Worm (Caenorhabditis elegans) whole organism, L4 larva: Measurements from ENCODE around the gene sec-6.

Experiments
- F26F4.8 ChIP-seq: fragments of 200-800 bp; sonication (Bioruptor generic); conservative IDR thresholded peaks from 2 replicates; pipeline ENCODE4 v1.3.6; 2022; ENCODE audit warnings: missing genetic modification characterization, missing compliant biosample characterization
- F44E2.7 ChIP-seq: fragments of 200-800 bp; sonication (Bioruptor generic); IDR thresholded peaks from 2 replicates; pipeline ENCODE4 v2.1.2; 2022; ENCODE audit warnings: missing genetic modification characterization, missing compliant biosample characterization
- T20F7.1 ChIP-seq: fragments of 200-800 bp; sonication (Bioruptor generic); optimal IDR thresholded peaks from 2 replicates; lab custom pipeline; 2018; ENCODE audit warnings: mild to moderate bottlenecking, missing genetic modification characterization, missing compliant biosample characterization
- T26A8.4 ChIP-seq: fragments of 200-800 bp; sonication (Bioruptor generic); IDR thresholded peaks from 2 replicates; pipeline ENCODE4 v1.3.6; 2022; ENCODE audit warnings: missing genetic modification characterization, missing compliant biosample characterization
- Y105C5A.15 ChIP-seq: fragments of 200-800 bp; sonication (Bioruptor generic); IDR thresholded peaks from 2 replicates; pipeline ENCODE4 v1.3.6; 2022; ENCODE audit warnings: missing genetic modification characterization, missing compliant biosample characterization
- Y5F2A.4 ChIP-seq: fragments of 200-800 bp; sonication (Bioruptor generic); optimal IDR thresholded peaks from 2 replicates; lab custom pipeline; 2018; ENCODE audit warnings: mild to moderate bottlenecking, missing genetic modification characterization, missing compliant biosample characterization
- Y75B8A.6 ChIP-seq: fragments of 200-800 bp; sonication (Bioruptor generic); IDR thresholded peaks from 2 replicates; pipeline ENCODE4 v1.3.6; 2022; ENCODE audit warnings: missing genetic modification reagents, missing genetic modification characterization, missing compliant biosample characterization
- ZK546.5 ChIP-seq, 2 experiments: sonication (generic microtip); optimal IDR thresholded peaks; 2 replicates each; lab custom pipeline; 2017; ENCODE audit warnings: missing biosample characterization in 2 of 2, missing genetic modification characterization in 2 of 2
- attf-4 ChIP-seq: sonication (generic microtip); optimal IDR thresholded peaks from 3 replicates; lab custom pipeline; 2017; ENCODE audit warnings: missing biosample characterization, missing genetic modification characterization
- ceh-20 ChIP-seq: fragments of 200-800 bp; sonication (Bioruptor generic); IDR thresholded peaks from 2 replicates; pipeline ENCODE4 v1.3.6; 2022; ENCODE audit warnings: missing genetic modification reagents, missing genetic modification characterization, missing compliant biosample characterization
- ceh-32 ChIP-seq: sonication (generic microtip); optimal IDR thresholded peaks from 2 replicates; lab custom pipeline; 2016; ENCODE audit warnings: mild to moderate bottlenecking, missing genetic modification characterization, missing compliant biosample characterization; ENCODE audit not compliant: poor library complexity
- ces-1 ChIP-seq: fragments of 150-350 bp; sonication (generic microtip); optimal IDR thresholded peaks from 4 replicates; lab custom pipeline; 2014; ENCODE audit warnings: missing biosample characterization, missing genetic modification reagents, missing genetic modification characterization
- daf-12 ChIP-seq: fragments of 150-350 bp; optimal IDR thresholded peaks from 2 replicates; lab custom pipeline; 2014; ENCODE audit warnings: missing biosample characterization, missing genetic modification reagents, missing genetic modification characterization
- daf-16 ChIP-seq, 3 experiments: sonication (generic microtip); optimal IDR thresholded peaks; 2 replicates each; lab custom pipeline; 2016 to 2017; ENCODE audit warnings: missing genetic modification characterization in 3 of 3, missing genetic modification reagents in 3 of 3, mild to moderate bottlenecking in 2 of 3, missing compliant biosample characterization in 2 of 3, missing biosample characterization in 1 of 3, moderate library complexity in 1 of 3
- daf-19 ChIP-seq: fragments of 200-800 bp; sonication (Bioruptor generic); conservative IDR thresholded peaks from 2 replicates; pipeline ENCODE4 v1.3.6; 2022; ENCODE audit warnings: missing genetic modification characterization, missing compliant biosample characterization
- daf-8 ChIP-seq: fragments of 200-800 bp; sonication (Bioruptor generic); IDR thresholded peaks from 2 replicates; pipeline ENCODE4 v1.3.6; 2022; ENCODE audit warnings: missing genetic modification characterization, missing compliant biosample characterization
- dmd-8 ChIP-seq: fragments of 200-800 bp; sonication (Bioruptor generic); IDR thresholded peaks from 2 replicates; pipeline ENCODE4 v1.3.6; 2022; ENCODE audit warnings: missing genetic modification characterization, missing compliant biosample characterization
- duxl-1 ChIP-seq: sonication (generic microtip); optimal IDR thresholded peaks from 2 replicates; lab custom pipeline; 2016; ENCODE audit warnings: mild to moderate bottlenecking, missing genetic modification characterization, moderate library complexity, missing compliant biosample characterization; ENCODE audit not compliant: poor library complexity
- dve-1 ChIP-seq: sonication (generic microtip); optimal IDR thresholded peaks from 2 replicates; lab custom pipeline; 2017; ENCODE audit warnings: antibody characterized with exemption, mild to moderate bottlenecking, missing genetic modification characterization, missing compliant biosample characterization; ENCODE audit not compliant: insufficient read depth
- egl-43 ChIP-seq: fragments of 200-800 bp; sonication (Bioruptor generic); IDR thresholded peaks from 2 replicates; pipeline ENCODE4 v1.3.6; 2022; ENCODE audit warnings: missing genetic modification reagents, missing genetic modification characterization, missing compliant biosample characterization
- fkh-10 ChIP-seq: fragments of 150-350 bp; optimal IDR thresholded peaks from 2 replicates; lab custom pipeline; 2014; ENCODE audit warnings: missing biosample characterization, missing genetic modification reagents, missing genetic modification characterization
- gei-8 ChIP-seq: fragments of 200-800 bp; sonication (Bioruptor generic); optimal IDR thresholded peaks from 2 replicates; lab custom pipeline; 2018; ENCODE audit warnings: mild to moderate bottlenecking, missing genetic modification characterization, missing compliant biosample characterization
- hif-1 ChIP-seq, 2 experiments: sonication (generic microtip); optimal IDR thresholded peaks; 2 replicates each; lab custom pipeline; 2016 to 2017; ENCODE audit warnings: missing compliant biosample characterization in 2 of 2, missing genetic modification characterization in 2 of 2, missing genetic modification reagents in 2 of 2, missing genotype in 2 of 2, mild to moderate bottlenecking in 1 of 2
- lim-7 ChIP-seq: fragments of 200-800 bp; sonication (Bioruptor generic); IDR thresholded peaks from 2 replicates; pipeline ENCODE4 v1.3.6; 2022; ENCODE audit warnings: missing genetic modification characterization, missing compliant biosample characterization
- lin-1 ChIP-seq: fragments of 200-800 bp; sonication (Bioruptor generic); IDR thresholded peaks from 2 replicates; pipeline ENCODE4 v1.3.6; 2022; ENCODE audit warnings: missing genetic modification reagents, missing genetic modification characterization, missing compliant biosample characterization
- lin-29 ChIP-seq: fragments of 200-800 bp; sonication (Bioruptor generic); IDR thresholded peaks from 2 replicates; pipeline ENCODE4 v1.3.6; 2022; ENCODE audit warnings: missing genetic modification reagents, missing genetic modification characterization, missing compliant biosample characterization
- lin-38 ChIP-seq: fragments of 200-800 bp; sonication (Bioruptor generic); IDR thresholded peaks from 2 replicates; pipeline ENCODE4 v1.3.6; 2022; ENCODE audit warnings: missing genetic modification reagents, missing genetic modification characterization, missing compliant biosample characterization
- lin-39 ChIP-seq: fragments of 150-350 bp; optimal IDR thresholded peaks from 2 replicates; lab custom pipeline; 2014; ENCODE audit warnings: missing biosample characterization, missing genetic modification reagents, missing genetic modification characterization
- madf-5 ChIP-seq, 2 experiments: fragments of 200-800 bp; sonication (Bioruptor generic); IDR thresholded peaks; 2 replicates each; pipeline ENCODE4 v1.3.6; 2022; ENCODE audit warnings: missing compliant biosample characterization in 2 of 2, missing genetic modification characterization in 2 of 2
- madf-9 ChIP-seq: fragments of 200-800 bp; sonication (Bioruptor generic); conservative IDR thresholded peaks from 2 replicates; pipeline ENCODE4 v1.3.6; 2022; ENCODE audit warnings: missing genetic modification reagents, missing genetic modification characterization, missing compliant biosample characterization
- mdt-29 ChIP-seq: fragments of 200-800 bp; sonication (Bioruptor generic); IDR thresholded peaks from 2 replicates; pipeline ENCODE4 v1.3.6; 2022; ENCODE audit warnings: missing genetic modification reagents, missing genetic modification characterization, missing compliant biosample characterization
- mes-2 ChIP-seq: sonication (generic microtip); optimal IDR thresholded peaks from 2 replicates; lab custom pipeline; 2016; ENCODE audit warnings: missing genotype, mild to moderate bottlenecking, missing genetic modification characterization, missing compliant biosample characterization; ENCODE audit not compliant: poor library complexity, severe bottlenecking
- mxl-3 ChIP-seq: fragments of 200-800 bp; sonication (Bioruptor generic); optimal IDR thresholded peaks from 2 replicates; lab custom pipeline; 2018; ENCODE audit warnings: mild to moderate bottlenecking, missing genetic modification characterization, missing compliant biosample characterization
- nhr-11 ChIP-seq: fragments of 150-350 bp; optimal IDR thresholded peaks from 2 replicates; lab custom pipeline; 2014; ENCODE audit warnings: missing biosample characterization, missing genetic modification characterization
- nhr-28 ChIP-seq: fragments of 150-350 bp; optimal IDR thresholded peaks from 2 replicates; lab custom pipeline; 2014; ENCODE audit warnings: missing biosample characterization, missing genetic modification characterization
- nhr-6 ChIP-seq: fragments of 150-350 bp; optimal IDR thresholded peaks from 2 replicates; lab custom pipeline; 2014; ENCODE audit warnings: missing biosample characterization, missing genetic modification characterization
- nhr-77 ChIP-seq: fragments of 150-350 bp; optimal IDR thresholded peaks from 2 replicates; lab custom pipeline; 2014; ENCODE audit warnings: missing biosample characterization, missing genetic modification characterization
- php-3 ChIP-seq: fragments of 200-800 bp; sonication (Bioruptor generic); IDR thresholded peaks from 2 replicates; pipeline ENCODE4 v1.3.6; 2022; ENCODE audit warnings: missing genetic modification reagents, missing genetic modification characterization, missing compliant biosample characterization
- pqm-1 ChIP-seq: sonication (generic microtip); optimal IDR thresholded peaks from 2 replicates; lab custom pipeline; 2017; ENCODE audit warnings: missing biosample characterization, missing genetic modification characterization
- rbr-2 ChIP-seq: sonication (generic microtip); optimal IDR thresholded peaks from 2 replicates; lab custom pipeline; 2016; ENCODE audit warnings: missing genotype, missing genetic modification characterization, missing compliant biosample characterization
- saeg-2 ChIP-seq: fragments of 200-800 bp; sonication (Bioruptor generic); IDR thresholded peaks from 2 replicates; pipeline ENCODE4 v1.3.6; 2022; ENCODE audit warnings: missing genetic modification reagents, missing genetic modification characterization, missing compliant biosample characterization
- snpc-1.2 ChIP-seq: fragments of 200-800 bp; sonication (Bioruptor generic); IDR thresholded peaks from 2 replicates; pipeline ENCODE4 v1.3.6; 2022; ENCODE audit warnings: missing genetic modification reagents, missing genetic modification characterization, missing compliant biosample characterization
- snpc-4 ChIP-seq: fragments of 150-350 bp; optimal IDR thresholded peaks from 2 replicates; lab custom pipeline; 2014; ENCODE audit warnings: missing biosample characterization, missing genetic modification characterization
- spr-3 ChIP-seq: fragments of 200-800 bp; sonication (Bioruptor generic); optimal IDR thresholded peaks from 2 replicates; lab custom pipeline; 2018; ENCODE audit warnings: mild to moderate bottlenecking, missing genetic modification characterization, missing compliant biosample characterization
- unc-39 ChIP-seq: sonication (generic microtip); optimal IDR thresholded peaks from 2 replicates; lab custom pipeline; 2017; ENCODE audit warnings: missing biosample characterization, missing genetic modification characterization
- unc-62 ChIP-seq, 3 experiments: fragments of 150-350 bp in 1 of 3; sonication (generic microtip); optimal IDR thresholded peaks in 2 of 3; peaks in 1 of 3; 1 replicate in 1 of 3; 2 replicates in 2 of 3; lab custom pipeline; 2014 to 2017; ENCODE audit warnings: missing biosample characterization in 3 of 3, missing genetic modification characterization in 3 of 3, missing genetic modification reagents in 3 of 3, missing genotype in 1 of 3
- zag-1 ChIP-seq: fragments of 150-350 bp; optimal IDR thresholded peaks from 2 replicates; lab custom pipeline; 2014; ENCODE audit warnings: missing biosample characterization, missing genetic modification characterization
- zip-11 ChIP-seq: fragments of 200-800 bp; sonication (Bioruptor generic); IDR thresholded peaks from 2 replicates; pipeline ENCODE4 v1.3.6; 2022; ENCODE audit warnings: missing genetic modification characterization, missing compliant biosample characterization
- ztf-11 ChIP-seq: fragments of 150-350 bp; optimal IDR thresholded peaks from 2 replicates; lab custom pipeline; 2014; ENCODE audit warnings: missing biosample characterization, missing genetic modification characterization
- ztf-7 ChIP-seq: fragments of 150-350 bp; optimal IDR thresholded peaks from 2 replicates; lab custom pipeline; 2014; ENCODE audit warnings: missing biosample characterization, missing genetic modification characterization

Gene sec-6

ce11 chrII:5389831-5390323, 30.5 kb downstream of the sec-6 start, which contains the start of gene ndx-6 (continued):
- no peak for TF ChIP-seq zag-1
- TF ChIP-seq ceh-32 (tag; lab: Kevin White, UChicago): no peak
- peak; percentile 74 for TF ChIP-seq T26A8.4
- peak; percentile 85 for TF ChIP-seq dve-1 (tag; lab: Kevin White, UChicago)
- TF ChIP-seq snpc-4 (tag; lab: Kevin White, UChicago): no peak
- TF ChIP-seq Y5F2A.4 (GFP tag; lab: Kevin White, UChicago): no peak
- no peak for TF ChIP-seq daf-16 (GFP tag; optimal IDR thresholded peaks at IDR 0.05; lab: Kevin White, UChicago)
- peak; percentile 47 for TF ChIP-seq daf-16 (tag; optimal IDR thresholded peaks at IDR 0.05; lab: Kevin White, UChicago)
- TF ChIP-seq dmd-8 (GFP tag; lab: Robert Waterston, UW): no peak
- no peak for TF ChIP-seq daf-8 (GFP tag; lab: Robert Waterston, UW)
- no peak for TF ChIP-seq lim-7 (GFP tag; lab: Robert Waterston, UW)
- no peak for TF ChIP-seq F26F4.8 (GFP tag; lab: Robert Waterston, UW)
- TF ChIP-seq nhr-77 (tag; lab: Kevin White, UChicago): peak; percentile 88
- no peak for TF ChIP-seq fkh-10
- TF ChIP-seq egl-43 (GFP tag; lab: Robert Waterston, UW): peak; percentile 24; the same call in 1 of the 2 replicates
- no peak for TF ChIP-seq mdt-29 (GFP tag; lab: Robert Waterston, UW)
- no peak for TF ChIP-seq ces-1 (GFP tag; lab: Kevin White, UChicago)
- peak; percentile 18 for TF ChIP-seq spr-3 (GFP tag; lab: Kevin White, UChicago)
- no peak for TF ChIP-seq zip-11 (GFP tag; lab: Robert Waterston, UW)
- peak; percentile 35; the same call in 1 of the 2 replicates for TF ChIP-seq madf-9
- TF ChIP-seq duxl-1 (tag; lab: Kevin White, UChicago): peak; percentile 51
- no peak for TF ChIP-seq snpc-1.2
- no peak for TF ChIP-seq php-3 (GFP tag; lab: Robert Waterston, UW)
- no peak for TF ChIP-seq daf-12 (tag; lab: Kevin White, UChicago)
- peak; percentile 61 for TF ChIP-seq nhr-6 (tag; lab: Kevin White, UChicago)
- TF ChIP-seq madf-5 (GFP tag; IDR thresholded peaks at IDR 0.05; lab: Robert Waterston, UW): no peak
- TF ChIP-seq pqm-1: no peak
- TF ChIP-seq lin-1: no peak
- peak; percentile 86 for TF ChIP-seq lin-38 (GFP tag; lab: Robert Waterston, UW)
- TF ChIP-seq lin-39 (tag; lab: Kevin White, UChicago): no peak
- peak; percentile 49 for TF ChIP-seq nhr-28 (tag; lab: Kevin White, UChicago)
- no peak for TF ChIP-seq gei-8
- TF ChIP-seq hif-1 (tag; optimal IDR thresholded peaks at IDR 0.05; lab: Kevin White, UChicago): peak in 1 of 2 experiments; percentile 43
- 0 out of 2 replicates have a peak, but pooled peaks have one; percentile 32 for TF ChIP-seq lin-29
- no peak for TF ChIP-seq attf-4
- no peak for TF ChIP-seq saeg-2 (GFP tag; lab: Robert Waterston, UW)
- peak; percentile 53; the same call in 1 of the 2 replicates for TF ChIP-seq daf-19 (GFP tag; lab: Robert Waterston, UW)
- TF ChIP-seq ceh-20 (GFP tag; lab: Robert Waterston, UW): peak; percentile 58; the same call in 1 of the 2 replicates
- peak; percentile 91 for TF ChIP-seq mes-2
- no peak for TF ChIP-seq F44E2.7
- peak; percentile 43 for TF ChIP-seq ztf-7
- TF ChIP-seq T20F7.1 (GFP tag; lab: Kevin White, UChicago): peak; percentile 83
- TF ChIP-seq Y75B8A.6 (GFP tag; lab: Robert Waterston, UW): no peak
- TF ChIP-seq nhr-11 (tag; lab: Kevin White, UChicago): peak; percentile 71
- peak; percentile 75 for TF ChIP-seq rbr-2 (tag; lab: Kevin White, UChicago)
- TF ChIP-seq unc-39 (tag; lab: Kevin White, UChicago): no peak
- no peak for TF ChIP-seq ztf-11
- TF ChIP-seq Y105C5A.15 (GFP tag; lab: Robert Waterston, UW): no peak
- no peak for TF ChIP-seq ZK546.5 (tag; optimal IDR thresholded peaks at IDR 0.05; lab: Kevin White, UChicago)
- TF ChIP-seq mxl-3: peak; percentile 57
- peak in 1 of 2 experiments; percentile 89 for TF ChIP-seq unc-62 (GFP tag; optimal IDR thresholded peaks at IDR 0.05 in 1 of 2; lab: Kevin White, UChicago)
- TF ChIP-seq unc-62 (tag; optimal IDR thresholded peaks at IDR 0.05; lab: Kevin White, UChicago): no peak
